Fruit fly (Drosophila melanogaster): Measurements from ENCODE around the gene para.

- no peak for TF ChIP-seq gfzf (GFP tag; optimal IDR thresholded peaks at IDR 0.05)
- TF ChIP-seq CG11723 (GFP tag; optimal IDR thresholded peaks at IDR 0.05) = no peak
- peak; percentile 24 for TF ChIP-seq sd (tag; optimal IDR thresholded peaks at IDR 0.05)
- TF ChIP-seq ase (GFP tag; IDR thresholded peaks at IDR 0.05) = no peak
- TF ChIP-seq PHDP (tag; optimal IDR thresholded peaks at IDR 0.05) = no peak
- no peak for TF ChIP-seq br (optimal IDR thresholded peaks at IDR 0.05)
- TF ChIP-seq gsb (GFP tag; IDR thresholded peaks at IDR 0.05) = no peak
Observed at dm6 chrX:16552968-16553417, 20.1 kb upstream of the para start.

All from whole organism, embryonic.